Worm (Caenorhabditis elegans): ENCODE measurements around the gene Y66D12A.3.

Gene Y66D12A.3

DNA sequence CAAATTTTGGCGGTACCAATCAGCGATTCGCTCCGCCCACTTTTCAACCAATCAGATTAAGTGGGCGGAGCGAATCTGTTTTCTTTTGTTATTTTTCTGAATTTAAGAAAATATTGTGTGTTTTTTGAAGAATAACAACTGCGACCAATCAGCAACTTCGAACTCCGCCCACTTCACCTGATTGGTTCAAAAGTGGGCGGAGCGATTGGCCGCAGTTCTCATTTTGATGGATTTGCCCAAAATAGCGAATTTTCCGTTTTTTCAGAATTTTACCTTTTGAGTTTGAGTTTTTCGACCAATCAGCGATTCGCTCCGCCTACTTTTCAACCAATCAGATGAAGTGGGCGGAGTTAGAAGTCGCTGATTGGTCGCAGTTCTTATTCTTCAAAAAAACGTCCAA is 300 bp downstream of the Y66D12A.3 start:
- TF ChIP-seq sptf-1 (tag; optimal IDR thresholded peaks at IDR 0.05): no peak
- no peak for TF ChIP-seq hlh-1 (tag; optimal IDR thresholded peaks at IDR 0.05)
- no peak for TF ChIP-seq ham-2 (GFP tag; optimal IDR thresholded peaks at IDR 0.05)
- TF ChIP-seq elt-1 (tag; optimal IDR thresholded peaks at IDR 0.05; ENCODE audit: borderline replicate concordance, insufficient read depth): no peak
- no peak for TF ChIP-seq M03D4.4 (tag; optimal IDR thresholded peaks at IDR 0.05)
- no peak for TF ChIP-seq elt-3 (tag; optimal IDR thresholded peaks at IDR 0.05)

DNA sequence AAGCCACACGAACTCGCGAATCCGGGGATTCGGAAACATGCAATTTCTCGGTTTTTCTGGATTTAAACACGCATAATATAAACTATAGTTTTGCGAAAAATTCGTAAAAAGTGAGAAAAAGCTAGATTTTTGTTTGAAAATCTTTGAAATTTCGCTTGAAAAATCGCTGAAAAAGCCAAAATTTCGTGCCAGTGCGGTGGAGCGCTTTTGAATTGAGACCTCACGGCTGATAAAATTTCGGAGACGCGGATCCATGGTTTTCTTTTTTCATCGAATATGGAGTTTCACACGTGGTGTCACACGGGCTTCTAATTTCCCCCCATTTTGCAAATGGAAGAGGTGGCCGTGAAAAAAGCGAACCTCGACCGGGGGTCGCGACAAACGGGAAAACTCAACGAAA is 1.2 kb downstream of the Y66D12A.3 start:
- TF ChIP-seq mls-2 (tag; optimal IDR thresholded peaks at IDR 0.05) (no peak), nhr-76 (tag; optimal IDR thresholded peaks at IDR 0.05) (no peak), ces-1 (GFP tag; optimal IDR thresholded peaks at IDR 0.05) (no peak), zip-8 (tag; optimal IDR thresholded peaks at IDR 0.05) (no peak), ceh-83 (GFP tag; optimal IDR thresholded peaks at IDR 0.05) (no peak), pha-4 (tag; optimal IDR thresholded peaks at IDR 0.05) (no peak), nhr-28 (tag; optimal IDR thresholded peaks at IDR 0.05) (no peak), unc-39 (tag; optimal IDR thresholded peaks at IDR 0.05) (no peak), nhr-237 (tag; optimal IDR thresholded peaks at IDR 0.05) (no peak), sem-2 (GFP tag; optimal IDR thresholded peaks at IDR 0.05) (no peak), cnd-1 (tag; optimal IDR thresholded peaks at IDR 0.05) (no peak), sptf-1 (tag; optimal IDR thresholded peaks at IDR 0.05) (no peak), ceh-43 (GFP tag; optimal IDR thresholded peaks at IDR 0.05) (no peak), hlh-1 (tag; optimal IDR thresholded peaks at IDR 0.05) (no peak), elt-3 (tag; optimal IDR thresholded peaks at IDR 0.05) (no peak)

DNA sequence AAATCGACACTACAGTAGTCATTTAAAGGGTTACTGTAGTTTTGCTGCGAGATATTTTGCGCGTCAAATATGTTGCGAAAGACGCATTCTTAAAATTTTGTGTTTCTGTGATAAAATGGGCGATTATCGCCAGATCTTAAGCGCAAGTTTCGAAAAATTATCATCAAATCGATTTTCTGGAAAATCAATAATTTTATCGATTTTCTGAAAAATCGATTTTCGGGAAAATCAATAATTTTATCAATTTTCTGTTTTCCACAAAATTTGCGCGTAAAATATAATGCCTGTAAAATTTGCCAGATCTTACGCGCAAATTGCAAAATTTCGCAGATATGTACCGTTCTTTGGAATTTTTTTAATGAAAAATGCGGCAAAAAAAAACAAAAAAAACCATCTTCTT is 3.1 kb downstream of the Y66D12A.3 start:
- TF ChIP-seq snpc-4 (tag; optimal IDR thresholded peaks at IDR 0.05): no peak
- no peak for TF ChIP-seq nhr-76 (tag; optimal IDR thresholded peaks at IDR 0.05)
- no peak for TF ChIP-seq nhr-12 (tag; optimal IDR thresholded peaks at IDR 0.05)
- no peak for TF ChIP-seq ham-2 (GFP tag; optimal IDR thresholded peaks at IDR 0.05)
- no peak for TF ChIP-seq sem-2 (GFP tag; optimal IDR thresholded peaks at IDR 0.05)
- TF ChIP-seq sptf-1 (tag; optimal IDR thresholded peaks at IDR 0.05): no peak
- no peak for TF ChIP-seq ztf-11 (tag; optimal IDR thresholded peaks at IDR 0.05)
- no peak for TF ChIP-seq lsy-2 (tag; optimal IDR thresholded peaks at IDR 0.05)

DNA sequence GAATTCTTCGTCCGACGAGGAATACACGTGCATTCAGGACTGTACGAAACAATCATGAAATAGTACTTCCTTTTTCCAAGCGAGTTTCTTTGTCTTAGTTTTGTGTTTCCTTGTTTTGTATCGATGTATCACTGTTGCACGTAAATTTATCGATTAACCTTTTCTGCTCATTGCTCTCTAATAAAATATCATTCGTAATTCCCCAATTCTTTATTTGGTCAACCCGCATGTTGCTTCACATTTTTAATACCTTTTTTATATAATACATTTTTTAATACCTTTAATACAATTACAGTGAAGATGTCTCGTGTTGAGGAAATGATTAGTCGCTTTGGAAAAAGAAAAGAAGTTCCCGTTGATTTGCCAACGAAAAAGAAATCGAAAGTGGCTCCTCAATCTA is 18.9 kb downstream of the Y66D12A.3 start, which contains the start of gene Y66D12A.1:
TSS of gene Y66D12A.1 (plus strand) at position 301 of the 400 bp plus-strand sequence.
- TF ChIP-seq hlh-1 (tag; optimal IDR thresholded peaks at IDR 0.05) (no peak), bed-3 (GFP tag; optimal IDR thresholded peaks at IDR 0.05) (no peak), nhr-28 (tag; optimal IDR thresholded peaks at IDR 0.05) (no peak), ceh-83 (GFP tag; optimal IDR thresholded peaks at IDR 0.05) (no peak), mab-5 (tag; optimal IDR thresholded peaks at IDR 0.05) (no peak), elt-3 (tag; optimal IDR thresholded peaks at IDR 0.05) (no peak), blmp-1 (tag; optimal IDR thresholded peaks at IDR 0.05) (no peak), mls-2 (tag; optimal IDR thresholded peaks at IDR 0.05) (no peak), elt-1 (tag; optimal IDR thresholded peaks at IDR 0.05; ENCODE audit: borderline replicate concordance, insufficient read depth) (no peak), drap-1 (GFP tag; optimal IDR thresholded peaks at IDR 0.05) (no peak), ham-2 (GFP tag; optimal IDR thresholded peaks at IDR 0.05) (no peak), M03D4.4 (tag; optimal IDR thresholded peaks at IDR 0.05) (no peak), ces-1 (GFP tag; optimal IDR thresholded peaks at IDR 0.05) (no peak), nhr-2 (tag; optimal IDR thresholded peaks at IDR 0.05) (no peak), unc-62 (GFP tag; optimal IDR thresholded peaks at IDR 0.05) (no peak), ceh-39 (tag; optimal IDR thresholded peaks at IDR 0.05) (no peak), zip-8 (tag; optimal IDR thresholded peaks at IDR 0.05) (no peak), lsy-2 (tag; optimal IDR thresholded peaks at IDR 0.05) (no peak), flh-1 (GFP tag; optimal IDR thresholded peaks at IDR 0.05) (no peak)

DNA sequence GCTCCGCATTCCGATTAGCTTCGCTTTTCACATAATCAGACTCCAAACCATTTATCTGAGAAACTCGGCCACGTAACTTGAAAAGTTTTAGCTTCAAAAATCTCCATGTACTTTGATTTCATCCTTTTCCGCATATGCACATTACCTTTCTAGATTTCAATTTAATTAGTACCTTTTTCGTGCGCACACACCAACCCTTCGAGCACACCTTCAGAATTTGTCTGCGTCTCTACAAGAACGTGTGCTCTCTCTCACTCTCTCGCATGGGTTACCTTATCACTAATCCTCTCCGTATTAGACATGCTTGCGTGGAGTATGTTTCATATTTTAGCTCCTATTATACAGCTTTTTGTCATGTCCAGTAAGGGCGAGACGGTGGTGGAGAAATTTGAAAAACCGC is 20.6 kb downstream of the Y66D12A.3 start, which contains the start of gene Y66D12A.30:
TSS of gene Y66D12A.30 (plus strand) at position 301 of the 400 bp plus-strand sequence.
- TF ChIP-seq zip-8 (tag; optimal IDR thresholded peaks at IDR 0.05): no peak

DNA sequence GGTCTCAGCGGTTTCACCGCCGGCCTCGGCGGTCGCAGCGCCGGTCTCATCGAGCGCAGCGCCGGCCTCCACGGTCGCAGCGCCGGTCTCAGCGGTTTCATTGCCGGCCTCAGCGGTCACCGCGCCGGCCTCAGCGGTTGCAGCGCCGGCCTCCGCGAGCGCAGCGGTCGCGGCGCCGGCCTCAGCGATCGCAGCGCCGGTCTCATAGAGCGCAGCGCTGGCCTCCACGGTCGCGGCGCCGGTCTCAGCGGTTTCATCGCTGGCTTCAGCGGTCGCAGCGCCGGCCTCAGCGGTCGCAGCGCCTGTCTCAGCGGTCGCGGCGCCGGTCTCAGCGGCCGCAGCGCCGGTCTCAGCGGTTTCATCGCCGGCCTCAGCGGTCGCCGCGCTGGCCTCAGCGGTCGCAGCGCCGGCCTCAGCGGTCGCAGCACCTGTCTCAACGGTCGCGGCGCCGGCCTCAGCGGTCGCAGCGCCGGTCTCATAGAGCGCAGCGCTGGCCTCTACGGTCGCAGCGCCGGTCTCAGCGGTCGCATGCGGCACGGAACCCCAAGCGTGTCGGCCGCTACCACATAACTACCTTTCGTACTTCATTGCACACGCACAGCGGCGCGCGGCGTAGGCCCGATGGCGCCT is 22.7 kb downstream of the Y66D12A.3 start:
- TF ChIP-seq unc-62 (GFP tag; optimal IDR thresholded peaks at IDR 0.05) (no peak), zip-8 (tag; optimal IDR thresholded peaks at IDR 0.05) (no peak), ces-1 (GFP tag; optimal IDR thresholded peaks at IDR 0.05) (no peak), nhr-237 (tag; optimal IDR thresholded peaks at IDR 0.05) (no peak), lin-13 (tag; optimal IDR thresholded peaks at IDR 0.05) (no peak), cnd-1 (tag; optimal IDR thresholded peaks at IDR 0.05) (no peak), ceh-83 (GFP tag; optimal IDR thresholded peaks at IDR 0.05) (no peak), drap-1 (GFP tag; optimal IDR thresholded peaks at IDR 0.05) (no peak), tbx-8 (GFP tag; optimal IDR thresholded peaks at IDR 0.05) (no peak), nhr-2 (tag; optimal IDR thresholded peaks at IDR 0.05) (no peak)

Data from whole organism, mixed stage, embryonic.